Worm (Caenorhabditis elegans) whole organism, L3 larva: Measurements from ENCODE around the gene C27A2.12.
A peak's percentile ranks its signal among the peaks of the same experiment; 100 is the strongest.

ENCODE experiments used
- R02D3.7 ChIP-seq: fragments of 150-350 bp; optimal IDR thresholded peaks from 2 replicates; lab custom pipeline; 2014; ENCODE audit warnings: missing biosample characterization, missing genetic modification characterization
- ZK546.5 ChIP-seq: sonication (generic microtip); optimal IDR thresholded peaks from 2 replicates; lab custom pipeline; 2017; ENCODE audit warnings: missing biosample characterization, missing genetic modification characterization
- aly-2 ChIP-seq: fragments of 150-350 bp; optimal IDR thresholded peaks from 2 replicates; lab custom pipeline; 2014; ENCODE audit warnings: missing biosample characterization, missing genetic modification characterization
- ceh-16 ChIP-seq: sonication (generic microtip); optimal IDR thresholded peaks from 2 replicates; lab custom pipeline; 2017; ENCODE audit warnings: missing biosample characterization, missing genetic modification characterization
- ceh-28 ChIP-seq: fragments of 150-350 bp; optimal IDR thresholded peaks from 2 replicates; lab custom pipeline; 2014; ENCODE audit warnings: missing biosample characterization, missing genetic modification reagents, missing genetic modification characterization
- ceh-82 ChIP-seq: fragments of 150-350 bp; optimal IDR thresholded peaks from 2 replicates; lab custom pipeline; 2014; ENCODE audit warnings: missing biosample characterization, missing genetic modification characterization
- egl-27 ChIP-seq: sonication (generic microtip); optimal IDR thresholded peaks from 4 replicates; lab custom pipeline; 2017; ENCODE audit warnings: missing biosample characterization, missing genetic modification reagents, missing genetic modification characterization
- egl-5 ChIP-seq: fragments of 150-350 bp; optimal IDR thresholded peaks from 2 replicates; lab custom pipeline; 2017; ENCODE audit warnings: missing biosample characterization, missing genetic modification reagents, missing genetic modification characterization, inconsistent platforms
- elt-1 ChIP-seq: fragments of 150-350 bp; optimal IDR thresholded peaks from 2 replicates; lab custom pipeline; 2014; ENCODE audit warnings: missing biosample characterization, missing genetic modification characterization
- elt-2 ChIP-seq: sonication (generic microtip); optimal IDR thresholded peaks from 2 replicates; lab custom pipeline; 2016; ENCODE audit warnings: missing genetic modification reagents, mild to moderate bottlenecking, missing genetic modification characterization, missing compliant biosample characterization
- eor-1 ChIP-seq, 2 experiments: fragments of 150-350 bp; optimal IDR thresholded peaks; 2 replicates each; lab custom pipeline; 2014 to 2018; ENCODE audit warnings: missing biosample characterization in 2 of 2, missing genetic modification characterization in 2 of 2
- fkh-10 ChIP-seq: sonication (generic microtip); optimal IDR thresholded peaks from 2 replicates; lab custom pipeline; 2017; ENCODE audit warnings: missing biosample characterization, missing genetic modification reagents, missing genetic modification characterization
- fkh-2 ChIP-seq: fragments of 150-350 bp; optimal IDR thresholded peaks from 2 replicates; lab custom pipeline; 2014; ENCODE audit warnings: missing biosample characterization, missing genetic modification reagents, missing genetic modification characterization
- fos-1 ChIP-seq: fragments of 150-350 bp; optimal IDR thresholded peaks from 2 replicates; lab custom pipeline; 2014; ENCODE audit warnings: missing biosample characterization, missing genetic modification characterization
- hmg-11 ChIP-seq: sonication (generic microtip); optimal IDR thresholded peaks from 2 replicates; lab custom pipeline; 2016; ENCODE audit warnings: missing genetic modification characterization, missing compliant biosample characterization
- jun-1 ChIP-seq: fragments of 150-350 bp; optimal IDR thresholded peaks from 2 replicates; lab custom pipeline; 2014; ENCODE audit warnings: missing biosample characterization, missing genetic modification reagents, missing genetic modification characterization
- lin-15B ChIP-seq: fragments of 150-350 bp; optimal IDR thresholded peaks from 2 replicates; lab custom pipeline; 2014; ENCODE audit warnings: missing biosample characterization, missing genetic modification characterization
- lin-39 ChIP-seq: fragments of 150-350 bp; optimal IDR thresholded peaks from 2 replicates; lab custom pipeline; 2018; ENCODE audit warnings: missing biosample characterization, missing genetic modification reagents, missing genetic modification characterization
- lsy-12 ChIP-seq: sonication (generic microtip); optimal IDR thresholded peaks from 2 replicates; lab custom pipeline; 2016; ENCODE audit warnings: mild to moderate bottlenecking, missing genetic modification characterization, missing compliant biosample characterization
- mdl-1 ChIP-seq: fragments of 150-350 bp; optimal IDR thresholded peaks from 2 replicates; lab custom pipeline; 2014; ENCODE audit warnings: missing biosample characterization, missing genetic modification characterization
- mml-1 ChIP-seq: fragments of 150-350 bp; sonication (generic microtip); optimal IDR thresholded peaks from 3 replicates; lab custom pipeline; 2014; ENCODE audit warnings: missing biosample characterization, missing genetic modification characterization
- nfya-1 ChIP-seq: sonication (generic microtip); optimal IDR thresholded peaks from 2 replicates; lab custom pipeline; 2017; ENCODE audit warnings: missing genetic modification characterization, mild to moderate bottlenecking, missing compliant biosample characterization, antibody characterized with exemption, moderate library complexity; ENCODE audit not compliant: insufficient read depth
- nhr-11 ChIP-seq: fragments of 150-350 bp; optimal IDR thresholded peaks from 2 replicates; lab custom pipeline; 2014; ENCODE audit warnings: missing biosample characterization, missing genetic modification characterization
- nhr-12 ChIP-seq: fragments of 150-350 bp; optimal IDR thresholded peaks from 2 replicates; lab custom pipeline; 2014; ENCODE audit warnings: missing biosample characterization, missing genetic modification characterization
- nhr-23 ChIP-seq: fragments of 150-350 bp; optimal IDR thresholded peaks from 2 replicates; lab custom pipeline; 2014; ENCODE audit warnings: missing biosample characterization, missing genetic modification reagents, missing genetic modification characterization
- nhr-237 ChIP-seq: fragments of 150-350 bp; optimal IDR thresholded peaks from 2 replicates; lab custom pipeline; 2014; ENCODE audit warnings: missing biosample characterization, missing genetic modification characterization
- nhr-25 ChIP-seq: sonication (generic microtip); optimal IDR thresholded peaks from 2 replicates; lab custom pipeline; 2017; ENCODE audit warnings: missing biosample characterization, missing genetic modification characterization
- nhr-28 ChIP-seq: fragments of 150-350 bp; optimal IDR thresholded peaks from 2 replicates; lab custom pipeline; 2014; ENCODE audit warnings: missing biosample characterization, missing genetic modification characterization
- nhr-43 ChIP-seq: sonication (generic microtip); optimal IDR thresholded peaks from 2 replicates; lab custom pipeline; 2016; ENCODE audit warnings: mild to moderate bottlenecking, missing genetic modification characterization, missing compliant biosample characterization; ENCODE audit not compliant: poor library complexity, severe bottlenecking
- nhr-67 ChIP-seq: fragments of 150-350 bp; optimal IDR thresholded peaks from 2 replicates; lab custom pipeline; 2014; ENCODE audit warnings: missing biosample characterization, missing genetic modification characterization
- nhr-76 ChIP-seq: fragments of 150-350 bp; sonication (generic microtip); optimal IDR thresholded peaks from 5 replicates; lab custom pipeline; 2014; ENCODE audit warnings: missing biosample characterization, missing genetic modification characterization
- nhr-77 ChIP-seq: fragments of 150-350 bp; optimal IDR thresholded peaks from 2 replicates; lab custom pipeline; 2014; ENCODE audit warnings: missing biosample characterization, missing genetic modification characterization
- pha-4 ChIP-seq: fragments of 150-350 bp; optimal IDR thresholded peaks from 2 replicates; lab custom pipeline; 2014; ENCODE audit warnings: missing biosample characterization, missing genetic modification reagents, missing genetic modification characterization
- pqm-1 ChIP-seq: fragments of 150-350 bp; optimal IDR thresholded peaks from 2 replicates; lab custom pipeline; 2017; ENCODE audit warnings: missing biosample characterization, missing genetic modification characterization, inconsistent platforms
- sea-2 ChIP-seq: fragments of 150-350 bp; sonication (generic microtip); optimal IDR thresholded peaks from 4 replicates; lab custom pipeline; 2014; ENCODE audit warnings: missing biosample characterization, missing genetic modification reagents, missing genetic modification characterization
- skn-1 ChIP-seq: fragments of 150-350 bp; optimal IDR thresholded peaks from 2 replicates; lab custom pipeline; 2014; ENCODE audit warnings: missing biosample characterization, missing genetic modification characterization
- snpc-4 ChIP-seq: fragments of 150-350 bp; optimal IDR thresholded peaks from 2 replicates; lab custom pipeline; 2014; ENCODE audit warnings: missing biosample characterization, missing genetic modification characterization
- tbx-2 ChIP-seq: sonication (generic microtip); optimal IDR thresholded peaks from 2 replicates; lab custom pipeline; 2016; ENCODE audit warnings: mild to moderate bottlenecking, missing genetic modification characterization, missing compliant biosample characterization
- unc-39 ChIP-seq: sonication (generic microtip); optimal IDR thresholded peaks from 4 replicates; lab custom pipeline; 2017; ENCODE audit warnings: missing biosample characterization, missing genetic modification characterization
- unc-62 ChIP-seq: fragments of 150-350 bp; sonication (generic microtip); optimal IDR thresholded peaks from 4 replicates; lab custom pipeline; 2014; ENCODE audit warnings: missing biosample characterization, missing genetic modification reagents, missing genetic modification characterization
- zag-1 ChIP-seq: fragments of 150-350 bp; optimal IDR thresholded peaks from 2 replicates; lab custom pipeline; 2014; ENCODE audit warnings: missing biosample characterization, missing genetic modification characterization
- ztf-4 ChIP-seq: fragments of 150-350 bp; optimal IDR thresholded peaks from 2 replicates; lab custom pipeline; 2014; ENCODE audit warnings: missing biosample characterization, missing genetic modification characterization

The C27A2.12 gene

DNA sequence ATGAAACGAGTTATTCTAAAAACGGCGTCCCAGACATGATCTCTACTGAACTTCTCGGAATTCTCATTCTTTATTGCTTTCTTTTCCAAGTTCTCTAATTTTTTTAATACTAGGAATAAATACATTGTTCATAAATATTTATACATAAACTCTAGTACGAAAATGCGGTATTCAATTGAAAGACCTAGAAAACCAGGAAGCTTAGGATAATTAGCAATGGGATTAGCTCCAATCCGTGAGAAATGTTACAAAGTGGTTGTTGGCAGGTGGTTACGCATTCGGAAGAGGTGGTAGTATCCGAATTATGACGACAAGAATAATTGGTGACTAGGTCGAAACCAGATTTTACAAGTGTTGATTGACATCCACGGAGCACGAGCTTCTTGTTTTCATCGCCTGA, 9.0 kb upstream of the C27A2.12 start:
- no peak for TF ChIP-seq ZK546.5 (tag; lab: Kevin White, UChicago)
- no peak for TF ChIP-seq fos-1 (tag; lab: Kevin White, UChicago)
- no peak for TF ChIP-seq nfya-1
- no peak for TF ChIP-seq fkh-2 (tag; lab: Kevin White, UChicago)
- no peak for TF ChIP-seq tbx-2 (tag; lab: Kevin White, UChicago)
- TF ChIP-seq elt-2 (tag; lab: Kevin White, UChicago): no peak
- no peak for TF ChIP-seq egl-5 (tag; lab: Kevin White, UChicago)
- no peak for TF ChIP-seq nhr-25 (tag; lab: Kevin White, UChicago)
- TF ChIP-seq nhr-23: no peak
- no peak for TF ChIP-seq unc-39 (tag; lab: Kevin White, UChicago)
- no peak for TF ChIP-seq ztf-4
- no peak for TF ChIP-seq skn-1 (tag; lab: Kevin White, UChicago)
- no peak for TF ChIP-seq nhr-77
- no peak for TF ChIP-seq nhr-11
- no peak for TF ChIP-seq ceh-82
- no peak for TF ChIP-seq eor-1 (tag; optimal IDR thresholded peaks at IDR 0.05; lab: Kevin White, UChicago)

ce11 chrII:5061794-5062368, 3.9 kb upstream of the C27A2.12 start, which contains the start of gene smc-5:
TSS of gene smc-5 (plus strand) at chrII:5062125.
- TF ChIP-seq nfya-1: peak; percentile 81
- peak; percentile 36 for TF ChIP-seq pqm-1
- TF ChIP-seq R02D3.7 (tag; lab: Kevin White, UChicago): peak; percentile 23
- TF ChIP-seq sea-2 (GFP tag; lab: Kevin White, UChicago): no peak
- no peak for TF ChIP-seq ztf-4
- peak; percentile 90 for TF ChIP-seq lin-15B (tag; lab: Kevin White, UChicago)
- peak; percentile 2 for TF ChIP-seq jun-1 (tag; lab: Kevin White, UChicago)
- peak; percentile 51 for TF ChIP-seq nhr-43 (tag; lab: Kevin White, UChicago)
- TF ChIP-seq nhr-23: peak; percentile 80
- TF ChIP-seq elt-2 (tag; lab: Kevin White, UChicago): no peak
- TF ChIP-seq nhr-25 (tag; lab: Kevin White, UChicago): no peak
- peak; percentile 74 for TF ChIP-seq egl-5 (tag; lab: Kevin White, UChicago)
- peak; percentile 57 for TF ChIP-seq skn-1 (tag; lab: Kevin White, UChicago)
- TF ChIP-seq snpc-4 (tag; lab: Kevin White, UChicago): peak; percentile 86
- TF ChIP-seq lin-39 (tag; lab: Kevin White, UChicago): peak; percentile 16
- peak; percentile 13 for TF ChIP-seq fkh-10 (GFP tag; lab: Kevin White, UChicago)
- TF ChIP-seq, all 47 proteins: peak for 12

- TF ChIP-seq sea-2 (GFP tag; lab: Kevin White, UChicago): no peak
- TF ChIP-seq hmg-11 (tag; lab: Kevin White, UChicago): no peak
- TF ChIP-seq zag-1 (tag; lab: Kevin White, UChicago): no peak
- TF ChIP-seq nhr-237 (tag; lab: Kevin White, UChicago): no peak
- no peak for TF ChIP-seq mdl-1 (tag; lab: Kevin White, UChicago)
- TF ChIP-seq, all 47 proteins: peak for 0
These were observed 2.8 kb upstream of the C27A2.12 start, which contains the start of gene pho-12 for ce11 chrII:5060719-5061118. TSS of gene pho-12 (minus strand) at chrII:5060819.

ce11 chrII:5057315-5057714, 621 bp downstream of the C27A2.12 start:
- TF ChIP-seq pqm-1 (peak; percentile 9), sea-2 (GFP tag; lab: Kevin White, UChicago) (no peak), egl-5 (tag; lab: Kevin White, UChicago) (peak; percentile 61), aly-2 (tag; lab: Kevin White, UChicago) (no peak), R02D3.7 (tag; lab: Kevin White, UChicago) (no peak), unc-62 (GFP tag; lab: Kevin White, UChicago) (no peak), tbx-2 (tag; lab: Kevin White, UChicago) (peak; percentile 51), nhr-237 (tag; lab: Kevin White, UChicago) (no peak), elt-1 (tag; lab: Kevin White, UChicago) (no peak), ceh-82 (no peak), mml-1 (tag; lab: Kevin White, UChicago) (no peak), nhr-76 (tag; lab: Kevin White, UChicago) (no peak), fkh-2 (tag; lab: Kevin White, UChicago) (no peak), eor-1 (tag; optimal IDR thresholded peaks at IDR 0.05; lab: Kevin White, UChicago) (no peak), fkh-10 (GFP tag; lab: Kevin White, UChicago) (no peak), nhr-11 (no peak), nhr-67 (tag; lab: Kevin White, UChicago) (no peak), snpc-4 (tag; lab: Kevin White, UChicago) (peak; percentile 99), nfya-1 (peak; percentile 43), egl-27 (no peak), ztf-4 (no peak), jun-1 (tag; lab: Kevin White, UChicago) (peak; percentile 9), unc-39 (tag; lab: Kevin White, UChicago) (no peak), lin-39 (tag; lab: Kevin White, UChicago) (peak; percentile 21), nhr-43 (tag; lab: Kevin White, UChicago) (peak; percentile 84), nhr-23 (peak; percentile 46), pha-4 (tag; lab: Kevin White, UChicago) (peak; percentile 73), ceh-28 (tag; lab: Kevin White, UChicago) (no peak), nhr-28 (tag; lab: Kevin White, UChicago) (no peak), nhr-12 (tag; lab: Kevin White, UChicago) (no peak), lsy-12 (tag; lab: Kevin White, UChicago) (peak; percentile 71), nhr-25 (tag; lab: Kevin White, UChicago) (peak; percentile 79), ceh-16 (tag; lab: Kevin White, UChicago) (no peak), skn-1 (tag; lab: Kevin White, UChicago) (no peak), mdl-1 (tag; lab: Kevin White, UChicago) (no peak), ZK546.5 (tag; lab: Kevin White, UChicago) (no peak)
